Fruit fly (Drosophila melanogaster): ENCODE data around the gene hdly.

hdly gene

dm6 chr3R:20914103-20914502 lies at the start of gene hdly:
Gene hdly (plus strand): TSS chr3R:20914296.
- TF ChIP-seq CG11294 (GFP tag; IDR thresholded peaks at IDR 0.05) (peak; percentile 87; the same call in 1 of the 2 replicates), Gug (GFP tag; IDR thresholded peaks at IDR 0.05) (peak; percentile 95), CG34406 (GFP tag; optimal IDR thresholded peaks at IDR 0.05) (peak; percentile 91), spab (GFP tag; optimal IDR thresholded peaks at IDR 0.05) (peak; percentile 98), CG11762 (GFP tag; optimal IDR thresholded peaks at IDR 0.05; ENCODE audit: insufficient read depth) (peak; percentile 93), CG10631 (GFP tag; optimal IDR thresholded peaks at IDR 0.05) (peak; percentile 74), dsx (GFP tag; optimal IDR thresholded peaks at IDR 0.05; ENCODE audit: poor library complexity, severe bottlenecking) (peak; percentile 96), CG6854 (GFP tag; optimal IDR thresholded peaks at IDR 0.05) (peak; percentile 99), CG1621 (tag; optimal IDR thresholded peaks at IDR 0.05) (peak; percentile 98), Sox15 (GFP tag; optimal IDR thresholded peaks at IDR 0.05) (no peak), salr (GFP tag; optimal IDR thresholded peaks at IDR 0.05) (peak; percentile 96 to 97), CG31627 (GFP tag; optimal IDR thresholded peaks at IDR 0.05) (peak; percentile 39), CG16779 (tag; optimal IDR thresholded peaks at IDR 0.05) (peak; percentile 99), Smox (GFP tag; optimal IDR thresholded peaks at IDR 0.05) (peak; percentile 80), Eip78C (GFP tag) (peak; percentile 98), Blimp-1 (GFP tag; optimal IDR thresholded peaks at IDR 0.05) (peak; percentile 88), Eip93F (GFP tag; optimal IDR thresholded peaks at IDR 0.05) (peak; percentile 63), CG8119 (GFP tag; IDR thresholded peaks at IDR 0.05) (peak; percentile 99), Ets96B (tag; optimal IDR thresholded peaks at IDR 0.05) (peak; percentile 98), Eip75B (GFP tag; optimal IDR thresholded peaks at IDR 0.05) (peak; percentile 92), CG6808 (GFP tag; optimal IDR thresholded peaks at IDR 0.05) (peak; percentile 97), CG6276 (GFP tag; optimal IDR thresholded peaks at IDR 0.05) (peak; percentile 99), fd59A (GFP tag; optimal IDR thresholded peaks at IDR 0.05) (peak; percentile 84), CG15336 (GFP tag; IDR thresholded peaks at IDR 0.05) (peak; percentile 98), fd85E (GFP tag; optimal IDR thresholded peaks at IDR 0.05) (peak; percentile 87), CG9139 (GFP tag; optimal IDR thresholded peaks at IDR 0.05) (peak; percentile 99), net (GFP tag; optimal IDR thresholded peaks at IDR 0.05) (peak; percentile 99), ss (GFP tag; optimal IDR thresholded peaks at IDR 0.05) (peak; percentile 100), acj6 (GFP tag; optimal IDR thresholded peaks at IDR 0.05) (peak; percentile 62), achi (GFP tag; optimal IDR thresholded peaks at IDR 0.05) (peak; percentile 89), CG3919 (GFP tag; optimal IDR thresholded peaks at IDR 0.05) (peak; percentile 88), CG3032 (tag; optimal IDR thresholded peaks at IDR 0.05) (peak; percentile 96), Hr38 (GFP tag; optimal IDR thresholded peaks at IDR 0.05) (peak; percentile 91), fkh (GFP tag; optimal IDR thresholded peaks at IDR 0.05) (peak; percentile 86), topi (GFP tag; optimal IDR thresholded peaks at IDR 0.05) (peak; percentile 86), pdm3 (GFP tag; optimal IDR thresholded peaks at IDR 0.05) (peak; percentile 93), CG8632 (GFP tag; optimal IDR thresholded peaks at IDR 0.05) (peak; percentile 88), lz (GFP tag; optimal IDR thresholded peaks at IDR 0.05) (peak; percentile 71), CG10669 (GFP tag; optimal IDR thresholded peaks at IDR 0.05) (peak; percentile 98), CG6792 (GFP tag; optimal IDR thresholded peaks at IDR 0.05) (peak; percentile 72), OdsH (GFP tag; optimal IDR thresholded peaks at IDR 0.05) (peak; percentile 87), Met (GFP tag; optimal IDR thresholded peaks at IDR 0.05) (peak; percentile 86), Lpt (GFP tag; optimal IDR thresholded peaks at IDR 0.05) (peak; percentile 97), svp (GFP tag) (peak; percentile 92), CG7368 (GFP tag; optimal IDR thresholded peaks at IDR 0.05) (peak; percentile 94), esn (GFP tag; optimal IDR thresholded peaks at IDR 0.05) (peak; percentile 84), eg (GFP tag; IDR thresholded peaks at IDR 0.05) (peak; percentile 100), Sox102F (GFP tag; optimal IDR thresholded peaks at IDR 0.05) (peak; percentile 94), dac (GFP tag; optimal IDR thresholded peaks at IDR 0.05) (peak; percentile 92), CG32006 (GFP tag; optimal IDR thresholded peaks at IDR 0.05) (peak; percentile 94), CG4318 (GFP tag; optimal IDR thresholded peaks at IDR 0.05) (peak; percentile 55), CG8319 (GFP tag; optimal IDR thresholded peaks at IDR 0.05) (peak; percentile 67)
